Fruit fly (Drosophila melanogaster): Measurements from ENCODE around the gene CG12708.

The CG12708 gene

dm6 chrX:15675294-15675693 lies at the start of gene CG12708 (continued):
- TF ChIP-seq CG6808 (GFP tag; optimal IDR thresholded peaks at IDR 0.05) = peak; percentile 37
- TF ChIP-seq CG3032 (tag; optimal IDR thresholded peaks at IDR 0.05) = no peak
- no peak for TF ChIP-seq CG7368 (GFP tag; optimal IDR thresholded peaks at IDR 0.05)
- no peak for TF ChIP-seq pdm3 (GFP tag; optimal IDR thresholded peaks at IDR 0.05)
- no peak for TF ChIP-seq CG6792 (GFP tag; optimal IDR thresholded peaks at IDR 0.05)
- no peak for TF ChIP-seq CG11902 (GFP tag; optimal IDR thresholded peaks at IDR 0.05)
- no peak for TF ChIP-seq acj6 (GFP tag; optimal IDR thresholded peaks at IDR 0.05)

- TF ChIP-seq dsx (GFP tag; optimal IDR thresholded peaks at IDR 0.05; ENCODE audit: poor library complexity, severe bottlenecking) = peak; percentile 35
- no peak for TF ChIP-seq CG8632 (GFP tag; optimal IDR thresholded peaks at IDR 0.05)
- TF ChIP-seq achi (GFP tag; optimal IDR thresholded peaks at IDR 0.05) = no peak
- TF ChIP-seq CG8119 (GFP tag; IDR thresholded peaks at IDR 0.05) = peak; percentile 39; the same call in 2 of the 3 replicates
- TF ChIP-seq CG15336 (GFP tag; IDR thresholded peaks at IDR 0.05) = peak; percentile 47; the same call in 1 of the 2 replicates
- TF ChIP-seq CG6163 (GFP tag; IDR thresholded peaks at IDR 0.05) = peak; percentile 57; the same call in 1 of the 3 replicates
- TF ChIP-seq CG11902 (GFP tag; optimal IDR thresholded peaks at IDR 0.05) = peak; percentile 17
- peak; percentile 72; the same call in 2 of the 3 replicates for TF ChIP-seq eg (GFP tag; IDR thresholded peaks at IDR 0.05)
- TF ChIP-seq CG1621 (tag; optimal IDR thresholded peaks at IDR 0.05) = peak; percentile 39
- peak; percentile 56 for TF ChIP-seq Eip78C (GFP tag)
- peak in 1 of 2 experiments; percentile 22 for TF ChIP-seq ss (GFP tag; optimal IDR thresholded peaks at IDR 0.05)
- peak; percentile 6 for TF ChIP-seq fkh (GFP tag; optimal IDR thresholded peaks at IDR 0.05)
- peak; percentile 2 for TF ChIP-seq CG32006 (GFP tag; optimal IDR thresholded peaks at IDR 0.05)
- TF ChIP-seq esn (GFP tag; optimal IDR thresholded peaks at IDR 0.05) = no peak
- TF ChIP-seq CG3919 (GFP tag; optimal IDR thresholded peaks at IDR 0.05) = peak; percentile 29
- TF ChIP-seq svp (GFP tag) = peak; percentile 82
These were observed 49.0 kb upstream of the CG12708 start for dm6 chrX:15626279-15626678.

dm6 chrX:15629962-15630361 lies 45.3 kb upstream of the CG12708 start:
- TF ChIP-seq topi (GFP tag; optimal IDR thresholded peaks at IDR 0.05) (no peak), fd85E (GFP tag; optimal IDR thresholded peaks at IDR 0.05) (no peak), cyc (GFP tag; optimal IDR thresholded peaks at IDR 0.05) (no peak), CG6792 (GFP tag; optimal IDR thresholded peaks at IDR 0.05) (no peak), Ets21C (GFP tag; optimal IDR thresholded peaks at IDR 0.05) (no peak), CG11762 (GFP tag; optimal IDR thresholded peaks at IDR 0.05; ENCODE audit: insufficient read depth) (no peak), CG7368 (GFP tag; optimal IDR thresholded peaks at IDR 0.05) (no peak)

DNA sequence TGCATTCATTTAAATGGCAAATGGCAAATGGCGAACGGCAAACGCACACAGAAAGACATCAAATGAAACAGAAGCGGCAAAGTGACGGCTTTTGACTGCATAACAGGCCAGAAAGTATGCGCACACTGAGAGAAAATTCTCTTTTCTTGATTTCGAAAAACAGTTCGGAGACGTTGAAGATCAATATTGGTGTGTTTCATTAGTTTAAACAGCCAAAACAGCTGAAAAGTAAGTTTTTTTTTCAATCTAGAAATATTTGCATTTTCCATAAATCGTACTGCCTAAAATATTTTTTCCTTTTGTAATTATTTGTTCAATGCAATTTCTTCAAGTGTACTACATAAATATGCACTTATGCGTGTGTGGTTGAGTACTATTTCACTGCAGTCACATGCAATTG lies 44.5 kb upstream of the CG12708 start:
- TF ChIP-seq Eip93F (GFP tag; optimal IDR thresholded peaks at IDR 0.05) (no peak), pdm3 (GFP tag; optimal IDR thresholded peaks at IDR 0.05) (no peak), CG10631 (GFP tag; optimal IDR thresholded peaks at IDR 0.05) (no peak), CG10669 (GFP tag; optimal IDR thresholded peaks at IDR 0.05) (no peak), Sox15 (GFP tag; optimal IDR thresholded peaks at IDR 0.05) (no peak), Smox (GFP tag; optimal IDR thresholded peaks at IDR 0.05) (no peak), Met (GFP tag; optimal IDR thresholded peaks at IDR 0.05) (no peak), lz (GFP tag; optimal IDR thresholded peaks at IDR 0.05) (no peak), svp (GFP tag) (no peak), cyc (GFP tag; optimal IDR thresholded peaks at IDR 0.05) (no peak), CG6163 (GFP tag; IDR thresholded peaks at IDR 0.05) (0 out of 3 replicates have a peak, but pooled peaks have one; percentile 24), Hr39 (GFP tag; optimal IDR thresholded peaks at IDR 0.05) (no peak), Sox102F (GFP tag; optimal IDR thresholded peaks at IDR 0.05) (no peak), Ets96B (tag; optimal IDR thresholded peaks at IDR 0.05) (no peak), CG3032 (tag; optimal IDR thresholded peaks at IDR 0.05) (no peak), dsx (GFP tag; optimal IDR thresholded peaks at IDR 0.05; ENCODE audit: poor library complexity, severe bottlenecking) (no peak), Lpt (GFP tag; optimal IDR thresholded peaks at IDR 0.05) (no peak), spab (GFP tag; optimal IDR thresholded peaks at IDR 0.05) (no peak), CG32006 (GFP tag; optimal IDR thresholded peaks at IDR 0.05) (peak; percentile 60), eg (GFP tag; IDR thresholded peaks at IDR 0.05) (peak; percentile 58; the same call in 2 of the 3 replicates), Hr4 (GFP tag; optimal IDR thresholded peaks at IDR 0.05) (peak; percentile 47), net (GFP tag; optimal IDR thresholded peaks at IDR 0.05) (no peak), CG16779 (tag; optimal IDR thresholded peaks at IDR 0.05) (no peak), CG31627 (GFP tag; optimal IDR thresholded peaks at IDR 0.05) (no peak), ss (GFP tag; optimal IDR thresholded peaks at IDR 0.05) (no peak), CG6792 (GFP tag; optimal IDR thresholded peaks at IDR 0.05) (no peak), CG6276 (GFP tag; optimal IDR thresholded peaks at IDR 0.05) (peak; percentile 5), Ets21C (GFP tag; optimal IDR thresholded peaks at IDR 0.05) (no peak), dac (GFP tag; optimal IDR thresholded peaks at IDR 0.05) (no peak), CG8319 (GFP tag; optimal IDR thresholded peaks at IDR 0.05) (no peak)
